Fruit fly (Drosophila melanogaster) whole organism, embryonic: Measurements from ENCODE around the gene Gss1.

ENCODE experiments used
- Abd-B ChIP-seq: fragments of 200-800 bp; sonication (Bioruptor generic); optimal IDR thresholded peaks from 2 replicates; lab custom pipeline; 2018; ENCODE audit warnings: missing biosample characterization, mild to moderate bottlenecking, missing genetic modification characterization, moderate library complexity
- B-H2 ChIP-seq: fragments of 200-800 bp; sonication (Bioruptor generic); optimal IDR thresholded peaks from 2 replicates; lab custom pipeline; 2018; ENCODE audit warnings: missing biosample characterization, mild to moderate bottlenecking, missing genetic modification characterization
- CG10366 ChIP-seq: fragments of 200-800 bp; sonication (Bioruptor generic); IDR thresholded peaks from 2 replicates; pipeline ENCODE4 v1.3.6; 2022; ENCODE audit warnings: missing biosample characterization, missing genetic modification characterization
- CG10543 ChIP-seq: fragments of 200-800 bp; sonication (Bioruptor generic); optimal IDR thresholded peaks from 3 replicates; lab custom pipeline; 2017; ENCODE audit warnings: missing biosample characterization, mild to moderate bottlenecking, missing genetic modification characterization, moderate library complexity
- CG10565 ChIP-seq: fragments of 200-800 bp; sonication (Bioruptor generic); optimal IDR thresholded peaks from 3 replicates; lab custom pipeline; 2016; ENCODE audit warnings: missing biosample characterization, mild to moderate bottlenecking, missing genetic modification characterization
- CG11560 ChIP-seq: fragments of 200-800 bp; sonication (Bioruptor generic); IDR thresholded peaks from 3 replicates; pipeline ENCODE4 v1.3.6; 2022; ENCODE audit warnings: missing biosample characterization, missing genetic modification characterization
- CG12391 ChIP-seq: fragments of 200-800 bp; sonication (Bioruptor generic); optimal IDR thresholded peaks from 3 replicates; lab custom pipeline; 2018; ENCODE audit warnings: missing biosample characterization, mild to moderate bottlenecking, missing genetic modification characterization, moderate library complexity
- CG12942 ChIP-seq: fragments of 200-800 bp; sonication (Bioruptor generic); optimal IDR thresholded peaks from 3 replicates; lab custom pipeline; 2016; ENCODE audit warnings: missing biosample characterization, missing genetic modification characterization
- CG14441 ChIP-seq: fragments of 200-800 bp; sonication (Bioruptor generic); IDR thresholded peaks from 2 replicates; pipeline ENCODE4 v1.3.6; 2022; ENCODE audit warnings: missing biosample characterization, missing genetic modification characterization
- CG15011 ChIP-seq: fragments of 200-800 bp; sonication (Bioruptor generic); optimal IDR thresholded peaks from 3 replicates; lab custom pipeline; 2018; ENCODE audit warnings: missing biosample characterization, mild to moderate bottlenecking, missing genetic modification characterization
- CG17359 ChIP-seq: fragments of 200-800 bp; sonication (Bioruptor generic); optimal IDR thresholded peaks from 3 replicates; lab custom pipeline; 2018; ENCODE audit warnings: missing biosample characterization, mild to moderate bottlenecking, missing genetic modification characterization, moderate library complexity
- CG18764 ChIP-seq: fragments of 200-800 bp; sonication (Bioruptor generic); optimal IDR thresholded peaks from 3 replicates; lab custom pipeline; 2016; ENCODE audit warnings: missing biosample characterization, missing genetic modification characterization
- CG2120 ChIP-seq: fragments of 200-800 bp; sonication (Bioruptor generic); optimal IDR thresholded peaks from 3 replicates; lab custom pipeline; 2016; ENCODE audit warnings: missing biosample characterization, missing genetic modification characterization
- CG31365 ChIP-seq: fragments of 200-800 bp; sonication (Bioruptor generic); optimal IDR thresholded peaks from 2 replicates; lab custom pipeline; 2018; ENCODE audit warnings: missing biosample characterization, mild to moderate bottlenecking, missing genetic modification characterization
- CG43689 ChIP-seq: fragments of 200-800 bp; sonication (Bioruptor generic); IDR thresholded peaks from 2 replicates; pipeline ENCODE4 v1.3.6; 2022; ENCODE audit warnings: missing biosample characterization, missing genetic modification characterization
- CG4730 ChIP-seq: fragments of 200-800 bp; sonication (Bioruptor generic); IDR thresholded peaks from 2 replicates; pipeline ENCODE4 v1.3.6; 2022; ENCODE audit warnings: missing biosample characterization, missing genetic modification characterization
- CG6654 ChIP-seq: fragments of 200-800 bp; sonication (Bioruptor generic); optimal IDR thresholded peaks from 2 replicates; lab custom pipeline; 2017; ENCODE audit warnings: missing biosample characterization, mild to moderate bottlenecking, missing genetic modification characterization
- CG9609 ChIP-seq: fragments of 200-800 bp; sonication (Bioruptor generic); optimal IDR thresholded peaks from 3 replicates; lab custom pipeline; 2016; ENCODE audit warnings: missing biosample characterization, missing genetic modification characterization
- CG9817 ChIP-seq: fragments of 200-800 bp; sonication (Bioruptor generic); optimal IDR thresholded peaks from 2 replicates; lab custom pipeline; 2018; ENCODE audit warnings: missing biosample characterization, mild to moderate bottlenecking, missing genetic modification characterization, moderate library complexity
- Chrac-16 ChIP-seq: fragments of 200-800 bp; sonication (Bioruptor generic); optimal IDR thresholded peaks from 3 replicates; lab custom pipeline; 2016; ENCODE audit warnings: missing biosample characterization, missing genetic modification characterization
- CkIIα-i1 ChIP-seq: fragments of 200-800 bp; sonication (Bioruptor generic); IDR thresholded peaks from 2 replicates; pipeline ENCODE4 v1.3.6; 2022; ENCODE audit warnings: missing biosample characterization, missing genetic modification characterization
- Dip3 ChIP-seq: fragments of 200-800 bp; sonication (Bioruptor generic); optimal IDR thresholded peaks from 3 replicates; lab custom pipeline; 2016; ENCODE audit warnings: missing biosample characterization, missing genetic modification characterization
- Dp ChIP-seq: fragments of 200-800 bp; sonication (Bioruptor generic); optimal IDR thresholded peaks from 2 replicates; lab custom pipeline; 2018; ENCODE audit warnings: missing biosample characterization, mild to moderate bottlenecking, missing genetic modification characterization, moderate library complexity
- Dref ChIP-seq: fragments of 200-800 bp; sonication (Bioruptor generic); IDR thresholded peaks from 2 replicates; pipeline ENCODE4 v1.3.6; 2022; ENCODE audit warnings: missing biosample characterization, missing genetic modification characterization
- Fer1 ChIP-seq: fragments of 200-800 bp; sonication (Bioruptor generic); optimal IDR thresholded peaks from 2 replicates; lab custom pipeline; 2017; ENCODE audit warnings: missing biosample characterization, mild to moderate bottlenecking, missing genetic modification characterization
- Gsc ChIP-seq: fragments of 200-800 bp; sonication (Bioruptor generic); IDR thresholded peaks from 2 replicates; pipeline ENCODE4 v1.3.6; 2022; ENCODE audit warnings: missing biosample characterization, missing genetic modification characterization
- H2.0 ChIP-seq: fragments of 200-800 bp; sonication (Bioruptor generic); IDR thresholded peaks from 2 replicates; pipeline ENCODE4 v1.3.6; 2022; ENCODE audit warnings: missing biosample characterization, missing genetic modification characterization
- HLH3B ChIP-seq: fragments of 200-800 bp; sonication (Bioruptor generic); IDR thresholded peaks from 2 replicates; pipeline ENCODE4 v1.3.6; 2022; ENCODE audit warnings: missing biosample characterization, missing genetic modification characterization
- HmgD ChIP-seq: fragments of 200-800 bp; sonication (Bioruptor generic); optimal IDR thresholded peaks from 3 replicates; lab custom pipeline; 2016; ENCODE audit warnings: missing biosample characterization, missing genetic modification characterization
- Hmx ChIP-seq: fragments of 200-800 bp; sonication (Bioruptor generic); optimal IDR thresholded peaks from 2 replicates; lab custom pipeline; 2016; ENCODE audit warnings: missing biosample characterization, missing genetic modification characterization
- Taf1 ChIP-seq: fragments of 200-800 bp; sonication (Bioruptor generic); IDR thresholded peaks from 2 replicates; pipeline ENCODE4 v1.3.6; 2022; ENCODE audit warnings: missing biosample characterization, missing genetic modification characterization
- Vsx1 ChIP-seq: fragments of 200-800 bp; sonication (Bioruptor generic); optimal IDR thresholded peaks from 2 replicates; lab custom pipeline; 2017; ENCODE audit warnings: missing biosample characterization, mild to moderate bottlenecking, missing genetic modification characterization, missing genetic modification reagents
- ac ChIP-seq: fragments of 200-800 bp; sonication (Bioruptor generic); optimal IDR thresholded peaks from 3 replicates; lab custom pipeline; 2017; ENCODE audit warnings: missing biosample characterization, mild to moderate bottlenecking, missing genetic modification characterization
- al ChIP-seq: fragments of 200-800 bp; sonication (Bioruptor generic); IDR thresholded peaks from 2 replicates; pipeline ENCODE4 v1.3.6; 2022; ENCODE audit warnings: missing biosample characterization, missing genetic modification characterization
- btn ChIP-seq: fragments of 200-800 bp; sonication (Bioruptor generic); optimal IDR thresholded peaks from 2 replicates; lab custom pipeline; 2016; ENCODE audit warnings: missing biosample characterization, missing genetic modification characterization
- cg ChIP-seq: fragments of 200-800 bp; sonication (Bioruptor generic); optimal IDR thresholded peaks from 3 replicates; lab custom pipeline; 2019; ENCODE audit warnings: missing biosample characterization, mild to moderate bottlenecking, missing genetic modification characterization, moderate library complexity
- dati ChIP-seq: fragments of 200-800 bp; sonication (Bioruptor generic); IDR thresholded peaks from 2 replicates; pipeline ENCODE4 v1.3.6; 2022; ENCODE audit warnings: missing biosample characterization, missing genetic modification characterization
- emc ChIP-seq: fragments of 200-800 bp; sonication (Bioruptor generic); optimal IDR thresholded peaks from 2 replicates; lab custom pipeline; 2016; ENCODE audit warnings: missing biosample characterization, missing genetic modification characterization
- fd102C ChIP-seq: fragments of 200-800 bp; sonication (Bioruptor generic); optimal IDR thresholded peaks from 2 replicates; lab custom pipeline; 2018; ENCODE audit warnings: missing biosample characterization, mild to moderate bottlenecking, missing genetic modification characterization, moderate library complexity
- gce ChIP-seq: fragments of 200-800 bp; sonication (Bioruptor generic); IDR thresholded peaks from 3 replicates; pipeline ENCODE4 v1.3.6; 2022; ENCODE audit warnings: missing biosample characterization, missing genetic modification characterization
- h ChIP-seq: fragments of >200 bp; optimal IDR thresholded peaks from 2 replicates; lab custom pipeline; 2017
- hth ChIP-seq: fragments of >200 bp; optimal IDR thresholded peaks from 2 replicates; lab custom pipeline; 2017; ENCODE audit warnings: inconsistent platforms
- knrl ChIP-seq: fragments of 200-800 bp; sonication (Bioruptor generic); IDR thresholded peaks from 3 replicates; pipeline ENCODE4 v1.3.6; 2022; ENCODE audit warnings: missing biosample characterization, missing genetic modification characterization; ENCODE audit not compliant: partially characterized antibody
- luna ChIP-seq: fragments of 200-800 bp; sonication (Bioruptor generic); optimal IDR thresholded peaks from 2 replicates; lab custom pipeline; 2016; ENCODE audit warnings: missing biosample characterization, missing genetic modification characterization
- nmo ChIP-seq: fragments of 200-800 bp; sonication (Bioruptor generic); optimal IDR thresholded peaks from 2 replicates; lab custom pipeline; 2018; ENCODE audit warnings: missing biosample characterization, mild to moderate bottlenecking, missing genetic modification characterization, moderate library complexity
- pita ChIP-seq: fragments of 200-800 bp; sonication (Bioruptor generic); optimal IDR thresholded peaks from 2 replicates; lab custom pipeline; 2017; ENCODE audit warnings: missing biosample characterization, mild to moderate bottlenecking, missing genetic modification characterization
- tx ChIP-seq: fragments of 200-800 bp; sonication (Bioruptor generic); optimal IDR thresholded peaks from 2 replicates; lab custom pipeline; 2016; ENCODE audit warnings: missing biosample characterization, missing genetic modification characterization
- wdn ChIP-seq: fragments of 200-800 bp; sonication (Bioruptor generic); IDR thresholded peaks from 2 replicates; pipeline ENCODE4 v1.3.6; 2022; ENCODE audit warnings: missing biosample characterization, missing genetic modification characterization
- zfh2 ChIP-seq: fragments of 200-800 bp; sonication (Bioruptor generic); optimal IDR thresholded peaks from 2 replicates; lab custom pipeline; 2016; ENCODE audit warnings: missing biosample characterization, missing genetic modification characterization

The Gss1 gene

dm6 chrX:17880269-17880889 lies 9.0 kb upstream of the Gss1 start (continued):
- no peak for TF ChIP-seq pita (GFP tag; lab: Kevin White, UChicago)
- peak; percentile 91 for TF ChIP-seq Fer1 (GFP tag; lab: Kevin White, UChicago)
- peak; percentile 97 for TF ChIP-seq CG14441
- TF ChIP-seq CG10543 = peak; percentile 96
- TF ChIP-seq CG10565 = peak; percentile 14
- peak; percentile 99 for TF ChIP-seq Abd-B
- peak; percentile 79 for TF ChIP-seq CG31365 (tag; lab: Kevin White, UChicago)
- TF ChIP-seq CG9609 (GFP tag; lab: Kevin White, UChicago) = peak; percentile 95
- TF ChIP-seq Dip3 (GFP tag; lab: Kevin White, UChicago) = peak; percentile 97
- TF ChIP-seq Gsc (GFP tag; lab: Robert Waterston, UW) = peak; percentile 86
- no peak for TF ChIP-seq h (lab: Kevin White, UChicago)
- peak; percentile 79 for TF ChIP-seq emc (GFP tag; lab: Kevin White, UChicago)
- peak; percentile 80 for TF ChIP-seq btn
- TF ChIP-seq CG10366 (GFP tag; lab: Robert Waterston, UW) = peak; percentile 96
- TF ChIP-seq CG4730 (GFP tag; lab: Robert Waterston, UW) = peak; percentile 94
- TF ChIP-seq tx = peak; percentile 92
- TF ChIP-seq CG11560 (tag; lab: Robert Waterston, UW) = peak; percentile 89
- TF ChIP-seq al (GFP tag; lab: Robert Waterston, UW) = peak; percentile 93
- peak; percentile 67 for TF ChIP-seq cg (GFP tag; lab: Kevin White, UChicago)
- TF ChIP-seq wdn (GFP tag; lab: Robert Waterston, UW) = peak; percentile 94
- peak; percentile 93 for TF ChIP-seq Taf1 (GFP tag; lab: Robert Waterston, UW)
- peak; percentile 98 for TF ChIP-seq CG2120 (GFP tag; lab: Kevin White, UChicago)

- no peak for TF ChIP-seq luna (GFP tag; lab: Kevin White, UChicago)
- TF ChIP-seq dati (GFP tag; lab: Robert Waterston, UW) = no peak
- TF ChIP-seq ac (GFP tag; lab: Kevin White, UChicago) = no peak
- no peak for TF ChIP-seq Vsx1 (GFP tag; lab: Kevin White, UChicago)
- no peak for TF ChIP-seq CG6654
- TF ChIP-seq H2.0 = 0 out of 2 replicates have a peak, but pooled peaks have one; percentile 34
- peak; percentile 52 for TF ChIP-seq Hmx (GFP tag; lab: Kevin White, UChicago)
- TF ChIP-seq zfh2 = peak; percentile 89
- no peak for TF ChIP-seq knrl (GFP tag; lab: Robert Waterston, UW)
- TF ChIP-seq CG17359 (tag; lab: Kevin White, UChicago) = peak; percentile 55
- TF ChIP-seq Dp (GFP tag; lab: Kevin White, UChicago) = no peak
- peak; percentile 46 for TF ChIP-seq Chrac-16
- no peak for TF ChIP-seq CkIIα-i1 (GFP tag; lab: Robert Waterston, UW)
- TF ChIP-seq gce (GFP tag; lab: Robert Waterston, UW) = 0 out of 3 replicates have a peak, but pooled peaks have one; percentile 17
- peak; percentile 64 for TF ChIP-seq CG9817
- TF ChIP-seq CG15011 (GFP tag; lab: Kevin White, UChicago) = no peak
- peak; percentile 16 for TF ChIP-seq nmo (GFP tag; lab: Kevin White, UChicago)
- TF ChIP-seq CG18764 (GFP tag; lab: Kevin White, UChicago) = no peak
- no peak for TF ChIP-seq B-H2
- no peak for TF ChIP-seq HmgD (GFP tag; lab: Kevin White, UChicago)
- no peak for TF ChIP-seq CG12942
- no peak for TF ChIP-seq CG43689 (GFP tag; lab: Robert Waterston, UW)
- TF ChIP-seq CG12391 (tag; lab: Kevin White, UChicago) = peak; percentile 29
- no peak for TF ChIP-seq hth (lab: Kevin White, UChicago)
- TF ChIP-seq HLH3B (GFP tag; lab: Robert Waterston, UW) = peak; percentile 35; the same call in 1 of the 2 replicates
- no peak for TF ChIP-seq fd102C
- TF ChIP-seq CG10565 = no peak
- peak; percentile 25; the same call in 1 of the 2 replicates for TF ChIP-seq Dref (GFP tag; lab: Robert Waterston, UW)
Measured at dm6 chrX:17881138-17882121, 7.9 kb upstream of the Gss1 start.
